Worm (Caenorhabditis elegans) whole organism, early embryonic: ENCODE measurements around the gene T23F11.4.

Experiments
- ama-1 ChIP-seq: fragments of 150-350 bp; optimal IDR thresholded peaks from 2 replicates; lab custom pipeline; 2014
- flt-1 ChIP-seq: fragments of 200-800 bp; sonication (Bioruptor generic); IDR thresholded peaks from 2 replicates; pipeline ENCODE4 v1.3.6; 2022; ENCODE audit warnings: missing genetic modification characterization, missing compliant biosample characterization
- hnd-1 ChIP-seq: sonication (generic microtip); optimal IDR thresholded peaks from 2 replicates; lab custom pipeline; 2016; ENCODE audit warnings: missing genetic modification characterization, missing compliant biosample characterization
- scrt-1 ChIP-seq: fragments of 200-800 bp; sonication (Bioruptor generic); IDR thresholded peaks from 2 replicates; pipeline ENCODE4 v1.3.6; 2022; ENCODE audit warnings: missing genetic modification characterization, missing compliant biosample characterization

ce11 chrIII:4679963-4680484 lies 14.9 kb upstream of the T23F11.4 start, which contains the start of gene srg-11:
- TF ChIP-seq hnd-1 (no peak), flt-1 (GFP tag; lab: Robert Waterston, UW) (no peak), ama-1 (lab: Kevin White, UChicago) (no peak), scrt-1 (no peak)
